Worm (Caenorhabditis elegans) whole organism, early embryonic: ENCODE results near the gene cisd-3.1.

Source experiments
- B0310.2 ChIP-seq: sonication (generic microtip); optimal IDR thresholded peaks from 2 replicates; lab custom pipeline; 2016; ENCODE audit warnings: mild to moderate bottlenecking, missing genetic modification characterization, missing compliant biosample characterization
- ama-1 ChIP-seq: fragments of 150-350 bp; optimal IDR thresholded peaks from 2 replicates; lab custom pipeline; 2014
- ceh-13 ChIP-seq: fragments of 200-800 bp; sonication (Bioruptor generic); optimal IDR thresholded peaks from 2 replicates; lab custom pipeline; 2018; ENCODE audit warnings: mild to moderate bottlenecking, missing genetic modification characterization, missing compliant biosample characterization
- ceh-36 ChIP-seq: sonication (generic microtip); optimal IDR thresholded peaks from 2 replicates; lab custom pipeline; 2016; ENCODE audit warnings: missing genetic modification characterization, inconsistent platforms, missing compliant biosample characterization
- flt-1 ChIP-seq: fragments of 200-800 bp; sonication (Bioruptor generic); IDR thresholded peaks from 2 replicates; pipeline ENCODE4 v1.3.6; 2022; ENCODE audit warnings: missing genetic modification characterization, missing compliant biosample characterization
- hnd-1 ChIP-seq: sonication (generic microtip); optimal IDR thresholded peaks from 2 replicates; lab custom pipeline; 2016; ENCODE audit warnings: missing genetic modification characterization, missing compliant biosample characterization
- sea-1 ChIP-seq: fragments of 200-800 bp; sonication (Bioruptor generic); conservative IDR thresholded peaks from 2 replicates; pipeline ENCODE4 v1.3.6; 2022; ENCODE audit warnings: missing genetic modification characterization, missing compliant biosample characterization
- tra-4 ChIP-seq: sonication (generic microtip); optimal IDR thresholded peaks from 2 replicates; lab custom pipeline; 2017; ENCODE audit warnings: missing genetic modification characterization, missing compliant biosample characterization

- TF ChIP-seq ama-1 (lab: Kevin White, UChicago): no peak
- no peak for TF ChIP-seq ceh-13 (GFP tag; lab: Kevin White, UChicago)
- TF ChIP-seq sea-1 (GFP tag; lab: Robert Waterston, UW): no peak
- no peak for TF ChIP-seq ceh-36
- TF ChIP-seq tra-4 (tag; lab: Kevin White, UChicago): no peak
- TF ChIP-seq hnd-1 (tag; lab: Kevin White, UChicago): peak; percentile 18
- TF ChIP-seq B0310.2 (tag; lab: Kevin White, UChicago): no peak
- TF ChIP-seq flt-1 (GFP tag; lab: Robert Waterston, UW): peak; percentile 30; the same call in 1 of the 2 replicates
Observed at ce11 chrIII:4542362-4542931, at the start of gene cisd-3.1, which contains the start of gene mrps-34.
